Worm (Caenorhabditis elegans) whole organism, late embryonic: ENCODE data around the gene Y69H2.1.

Experiments
- ama-1 ChIP-seq: fragments of 150-350 bp; optimal IDR thresholded peaks from 2 replicates; lab custom pipeline; 2014
- ceh-22 ChIP-seq: sonication (generic microtip); optimal IDR thresholded peaks from 2 replicates; lab custom pipeline; 2017; ENCODE audit warnings: missing biosample characterization, missing genetic modification characterization
- elt-2 ChIP-seq: sonication (generic microtip); optimal IDR thresholded peaks from 2 replicates; lab custom pipeline; 2016; ENCODE audit warnings: missing genetic modification reagents, missing genetic modification characterization, missing compliant biosample characterization
- ets-4 ChIP-seq: sonication (generic microtip); optimal IDR thresholded peaks from 2 replicates; lab custom pipeline; 2016; ENCODE audit warnings: missing genetic modification characterization, missing compliant biosample characterization
- nfya-1 ChIP-seq: sonication (generic microtip); optimal IDR thresholded peaks from 2 replicates; lab custom pipeline; 2017; ENCODE audit warnings: missing genetic modification characterization, mild to moderate bottlenecking, missing compliant biosample characterization, antibody characterized with exemption, moderate library complexity
- ref-2 ChIP-seq: sonication (generic microtip); optimal IDR thresholded peaks from 2 replicates; lab custom pipeline; 2016; ENCODE audit warnings: missing genetic modification characterization, missing compliant biosample characterization

DNA sequence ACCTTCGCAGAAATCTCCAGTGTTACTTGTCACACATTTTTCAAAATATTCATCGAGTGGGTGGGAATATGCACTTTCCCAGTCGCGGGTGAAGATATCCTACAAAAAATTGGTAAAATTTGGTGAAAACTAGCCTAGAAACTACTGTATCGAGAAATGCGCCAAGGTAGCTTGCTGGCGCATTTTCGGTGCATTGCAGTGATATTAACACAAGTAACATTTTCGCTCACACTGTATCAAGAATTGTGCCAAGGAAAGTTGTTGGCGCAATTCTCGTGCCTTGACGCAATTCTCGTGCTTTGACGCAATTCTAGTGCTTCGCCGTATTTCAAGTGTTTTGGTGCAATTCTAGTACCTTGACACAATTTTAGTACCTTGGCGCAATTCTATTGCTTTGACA, 49.2 kb downstream of the Y69H2.1 start:
- TF ChIP-seq ets-4 (tag; lab: Kevin White, UChicago) (no peak), elt-2 (tag; lab: Kevin White, UChicago) (no peak), ref-2 (tag; lab: Kevin White, UChicago) (no peak), nfya-1 (tag; lab: Kevin White, UChicago) (no peak), ceh-22 (tag; lab: Kevin White, UChicago) (no peak), ama-1 (no peak)
